Worm (Caenorhabditis elegans): ENCODE data around the gene prx-1.
A peak's percentile ranks its signal among the peaks of the same experiment; 100 is the strongest.

prx-1 gene

DNA sequence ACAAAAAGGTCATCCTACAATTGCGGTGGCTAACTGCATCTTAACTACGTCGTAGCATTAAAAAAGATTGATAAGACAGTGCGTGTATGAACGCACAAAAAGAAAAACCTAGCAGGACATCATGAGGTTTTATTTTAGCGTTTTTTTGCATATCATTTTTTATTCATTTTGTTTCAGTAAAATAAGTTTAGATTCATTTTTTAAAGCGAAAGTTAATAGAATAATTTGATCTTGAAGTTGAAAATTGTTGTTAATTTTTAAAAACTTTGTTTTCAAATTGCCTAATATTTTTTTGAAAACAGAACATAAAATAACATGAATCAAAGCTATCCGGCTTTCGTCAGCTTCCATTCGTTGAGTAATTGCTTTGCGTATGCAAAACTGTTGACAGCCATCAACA, at the start of gene prx-1:
TSS of gene prx-1 (plus strand) at position 301 of the 400 bp plus-strand sequence.
- peak; percentile 27 for TF ChIP-seq nhr-80 (tag; optimal IDR thresholded peaks at IDR 0.05)
- TF ChIP-seq madf-6 (GFP tag; IDR thresholded peaks at IDR 0.05): no peak

DNA sequence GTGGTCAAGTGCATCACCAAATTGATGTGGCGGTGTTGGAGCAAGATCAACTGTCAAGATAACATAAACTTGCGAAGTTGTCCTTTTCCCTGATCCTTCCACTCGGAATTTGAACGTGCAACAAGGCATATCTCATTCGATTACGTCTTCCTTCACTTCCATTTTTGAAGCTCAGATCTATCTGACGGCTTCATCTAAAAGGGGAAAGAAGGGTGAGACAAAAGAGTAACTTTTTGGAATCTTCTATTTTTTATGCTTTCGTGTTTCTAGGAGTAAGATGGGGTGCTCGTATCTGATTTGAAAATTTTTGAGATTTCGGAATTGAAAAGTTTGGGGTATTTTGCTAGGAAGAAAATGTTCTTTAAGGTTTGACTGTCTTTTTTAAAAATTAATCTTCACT, 46.6 kb upstream of the prx-1 start:
- no peak for TF ChIP-seq gei-17 (GFP tag; optimal IDR thresholded peaks at IDR 0.05)
- TF ChIP-seq F39B2.1 (GFP tag; IDR thresholded peaks at IDR 0.05): no peak
- no peak for TF ChIP-seq mes-4 (tag; optimal IDR thresholded peaks at IDR 0.05)
- no peak for TF ChIP-seq dox-1 (GFP tag; IDR thresholded peaks at IDR 0.05)
- TF ChIP-seq mxl-1 (tag; optimal IDR thresholded peaks at IDR 0.05): no peak
- no peak for TF ChIP-seq Y56A3A.18 (GFP tag; IDR thresholded peaks at IDR 0.05)
- TF ChIP-seq cebp-2 (GFP tag; IDR thresholded peaks at IDR 0.05): no peak
- TF ChIP-seq bed-1 (GFP tag; IDR thresholded peaks at IDR 0.05): no peak
- TF ChIP-seq madf-3 (GFP tag; IDR thresholded peaks at IDR 0.05): no peak
- TF ChIP-seq hlh-12 (tag; optimal IDR thresholded peaks at IDR 0.05): no peak
- no peak for TF ChIP-seq athp-1 (tag; optimal IDR thresholded peaks at IDR 0.05)
- no peak for TF ChIP-seq dpff-1 (tag; optimal IDR thresholded peaks at IDR 0.05)
- no peak for TF ChIP-seq snpc-4 (GFP tag; optimal IDR thresholded peaks at IDR 0.05)
- TF ChIP-seq snpc-4 (tag; optimal IDR thresholded peaks at IDR 0.05): no peak
- no peak for TF ChIP-seq xnd-1 (tag; optimal IDR thresholded peaks at IDR 0.05)
- TF ChIP-seq nfyb-1 (GFP tag; IDR thresholded peaks at IDR 0.05): no peak
- TF ChIP-seq Y79H2A.3 (GFP tag; conservative IDR thresholded peaks at IDR 0.05): no peak
- TF ChIP-seq aptf-2 (GFP tag; conservative IDR thresholded peaks at IDR 0.05): no peak
- no peak for TF ChIP-seq sea-2 (GFP tag; IDR thresholded peaks at IDR 0.05)
- TF ChIP-seq Y53F4B.3 (GFP tag; IDR thresholded peaks at IDR 0.05): no peak

- TF ChIP-seq hsf-1 (GFP tag; IDR thresholded peaks at IDR 0.05) (no peak), chd-7 (tag; optimal IDR thresholded peaks at IDR 0.05) (no peak), him-1 (tag; optimal IDR thresholded peaks at IDR 0.05) (no peak), let-526 (GFP tag; IDR thresholded peaks at IDR 0.05) (no peak), hlh-26 (GFP tag; conservative IDR thresholded peaks at IDR 0.05) (no peak), F52B5.7 (tag; optimal IDR thresholded peaks at IDR 0.05) (no peak), egl-18 (GFP tag; IDR thresholded peaks at IDR 0.05) (no peak), egrh-3 (GFP tag; IDR thresholded peaks at IDR 0.05) (no peak), snpc-3.4 (tag; optimal IDR thresholded peaks at IDR 0.05) (no peak)
Observed at ce11 chrX:14267781-14268180, 45.9 kb upstream of the prx-1 start, which contains the start of gene del-1. Gene del-1, plus strand, starts transcription at chrX:14268081.

DNA sequence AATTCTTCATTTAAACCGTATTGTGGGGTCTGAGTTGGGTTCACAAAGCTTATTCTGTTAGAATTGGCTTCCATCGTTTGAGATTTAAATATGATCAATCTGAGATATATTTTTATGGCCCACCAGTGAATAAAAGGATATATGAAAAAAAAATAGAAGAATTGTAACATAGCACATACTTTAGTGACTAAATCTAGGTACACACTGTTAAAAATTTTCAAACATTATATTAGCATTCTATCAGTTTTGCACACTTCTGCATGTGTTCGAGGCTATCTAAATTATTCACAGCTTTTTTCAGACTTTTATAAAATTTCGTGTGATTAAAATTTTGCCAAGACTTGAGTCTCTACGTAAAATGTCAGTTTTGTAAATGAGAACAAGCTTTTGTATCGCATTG, 32.2 kb upstream of the prx-1 start, which contains the start of gene E02H4.2:
TSS of gene E02H4.2 (minus strand) at position 101 of the 400 bp plus-strand sequence.
- TF ChIP-seq ceh-27 (GFP tag; optimal IDR thresholded peaks at IDR 0.05) (no peak), chd-7 (tag; optimal IDR thresholded peaks at IDR 0.05) (no peak), attf-5 (GFP tag; optimal IDR thresholded peaks at IDR 0.05) (no peak), madf-6 (GFP tag; IDR thresholded peaks at IDR 0.05) (no peak), hmg-1.2 (GFP tag; IDR thresholded peaks at IDR 0.05) (no peak), Y56A3A.18 (GFP tag; IDR thresholded peaks at IDR 0.05) (no peak), nhr-90 (tag; optimal IDR thresholded peaks at IDR 0.05) (no peak), ama-1 (optimal IDR thresholded peaks at IDR 0.05) (no peak), ama-1 (GFP tag; optimal IDR thresholded peaks at IDR 0.05) (no peak), tbx-9 (tag; optimal IDR thresholded peaks at IDR 0.05; ENCODE audit: borderline replicate concordance) (no peak), hsf-1 (GFP tag; IDR thresholded peaks at IDR 0.05) (no peak), madf-8 (GFP tag; conservative IDR thresholded peaks at IDR 0.05) (no peak), bed-1 (GFP tag; IDR thresholded peaks at IDR 0.05) (no peak), snpc-1.1 (tag; optimal IDR thresholded peaks at IDR 0.05; ENCODE audit: insufficient read depth) (no peak), mcd-1 (GFP tag; IDR thresholded peaks at IDR 0.05) (no peak), ekl-4 (GFP tag; IDR thresholded peaks at IDR 0.05) (no peak)

Data from whole organism, young adult.